Worm (Caenorhabditis elegans): ENCODE results near the gene T28C6.5.

The T28C6.5 gene

ce11 chrIV:8798255-8798654, 23.0 kb upstream of the T28C6.5 start, which contains the start of gene clec-182:
TSS of gene clec-182 (minus strand) at chrIV:8798355.
- TF ChIP-seq dve-1 (tag; optimal IDR thresholded peaks at IDR 0.05): no peak
- no peak for TF ChIP-seq ceh-48 (tag; optimal IDR thresholded peaks at IDR 0.05)
- TF ChIP-seq ceh-22 (tag; optimal IDR thresholded peaks at IDR 0.05): no peak
- TF ChIP-seq sox-4 (tag; optimal IDR thresholded peaks at IDR 0.05): no peak
- TF ChIP-seq pqm-1 (tag; optimal IDR thresholded peaks at IDR 0.05): no peak
- TF ChIP-seq pha-4 (tag; optimal IDR thresholded peaks at IDR 0.05): no peak
- no peak for TF ChIP-seq ceh-2 (tag; optimal IDR thresholded peaks at IDR 0.05)
- no peak for TF ChIP-seq C08G9.2 (tag; optimal IDR thresholded peaks at IDR 0.05)
- TF ChIP-seq unc-86 (tag; optimal IDR thresholded peaks at IDR 0.05): no peak
- TF ChIP-seq syd-9 (tag; optimal IDR thresholded peaks at IDR 0.05): no peak
- no peak for TF ChIP-seq K02D7.2 (tag; optimal IDR thresholded peaks at IDR 0.05)
- TF ChIP-seq ceh-31 (tag; optimal IDR thresholded peaks at IDR 0.05): no peak
- TF ChIP-seq zip-5 (tag; optimal IDR thresholded peaks at IDR 0.05): no peak
- TF ChIP-seq npax-4 (tag; optimal IDR thresholded peaks at IDR 0.05): no peak

- no peak for TF ChIP-seq che-1 (tag; optimal IDR thresholded peaks at IDR 0.05)
- no peak for TF ChIP-seq syd-9 (tag; optimal IDR thresholded peaks at IDR 0.05)
- TF ChIP-seq hlh-8 (tag; optimal IDR thresholded peaks at IDR 0.05): no peak
- no peak for TF ChIP-seq rnt-1 (tag; optimal IDR thresholded peaks at IDR 0.05)
- no peak for TF ChIP-seq sdc-2 (tag; optimal IDR thresholded peaks at IDR 0.05)
- no peak for TF ChIP-seq tbx-7 (tag; optimal IDR thresholded peaks at IDR 0.05)
- TF ChIP-seq ahr-1 (tag; optimal IDR thresholded peaks at IDR 0.05): no peak
- no peak for TF ChIP-seq tbx-2 (tag; optimal IDR thresholded peaks at IDR 0.05)
- no peak for TF ChIP-seq ceh-22 (tag; optimal IDR thresholded peaks at IDR 0.05)
- TF ChIP-seq pat-9 (tag; optimal IDR thresholded peaks at IDR 0.05): no peak
- no peak for TF ChIP-seq fkh-10 (GFP tag; optimal IDR thresholded peaks at IDR 0.05)
- no peak for TF ChIP-seq mec-3 (tag; optimal IDR thresholded peaks at IDR 0.05; ENCODE audit: borderline replicate concordance)
- no peak for TF ChIP-seq C08G9.2 (tag; optimal IDR thresholded peaks at IDR 0.05)
- TF ChIP-seq ceh-30 (tag; optimal IDR thresholded peaks at IDR 0.05): no peak
Observed at ce11 chrIV:8807327-8807726, 13.9 kb upstream of the T28C6.5 start.

ce11 chrIV:8813614-8814013, 7.6 kb upstream of the T28C6.5 start, which contains the start of gene exc-5:
TSS of gene exc-5 (minus strand) at chrIV:8813670.
- TF ChIP-seq pros-1 (tag; optimal IDR thresholded peaks at IDR 0.05): no peak
- no peak for TF ChIP-seq sox-2 (GFP tag; IDR thresholded peaks at IDR 0.05)
- TF ChIP-seq mec-3 (tag; optimal IDR thresholded peaks at IDR 0.05; ENCODE audit: borderline replicate concordance): no peak
- no peak for TF ChIP-seq ceh-22 (tag; optimal IDR thresholded peaks at IDR 0.05)
- TF ChIP-seq hlh-30 (tag; optimal IDR thresholded peaks at IDR 0.05; ENCODE audit: insufficient read depth): no peak
- TF ChIP-seq unc-55 (GFP tag; optimal IDR thresholded peaks at IDR 0.05): peak; percentile 75
- no peak for TF ChIP-seq ceh-34 (tag; optimal IDR thresholded peaks at IDR 0.05)

ce11 chrIV:8815162-8815561, 6.1 kb upstream of the T28C6.5 start:
- TF ChIP-seq ceh-9 (tag; optimal IDR thresholded peaks at IDR 0.05) (no peak), rnt-1 (tag; optimal IDR thresholded peaks at IDR 0.05) (no peak), K02D7.2 (tag; optimal IDR thresholded peaks at IDR 0.05) (no peak), fax-1 (tag; optimal IDR thresholded peaks at IDR 0.05) (no peak), fkh-10 (GFP tag; optimal IDR thresholded peaks at IDR 0.05) (no peak), tbx-2 (tag; optimal IDR thresholded peaks at IDR 0.05) (no peak), zip-5 (tag; optimal IDR thresholded peaks at IDR 0.05) (no peak), fkh-6 (tag; optimal IDR thresholded peaks at IDR 0.05) (no peak), ceh-18 (tag; optimal IDR thresholded peaks at IDR 0.05) (no peak), lim-6 (tag; optimal IDR thresholded peaks at IDR 0.05) (no peak), ceh-22 (tag; optimal IDR thresholded peaks at IDR 0.05) (no peak), pha-2 (tag; optimal IDR thresholded peaks at IDR 0.05) (no peak)

- no peak for TF ChIP-seq npax-4 (tag; optimal IDR thresholded peaks at IDR 0.05)
- TF ChIP-seq gmeb-2 (tag; optimal IDR thresholded peaks at IDR 0.05): no peak
- TF ChIP-seq tbx-7 (tag; optimal IDR thresholded peaks at IDR 0.05): no peak
- no peak for TF ChIP-seq odd-2 (tag; optimal IDR thresholded peaks at IDR 0.05)
- TF ChIP-seq pros-1 (tag; optimal IDR thresholded peaks at IDR 0.05): no peak
- no peak for TF ChIP-seq F13H6.1 (tag; optimal IDR thresholded peaks at IDR 0.05)
- no peak for TF ChIP-seq ttx-3 (tag; optimal IDR thresholded peaks at IDR 0.05)
- TF ChIP-seq nhr-11 (tag; optimal IDR thresholded peaks at IDR 0.05): no peak
- no peak for TF ChIP-seq hlh-13 (GFP tag; optimal IDR thresholded peaks at IDR 0.05)
- TF ChIP-seq ceh-24 (tag; optimal IDR thresholded peaks at IDR 0.05): no peak
- no peak for TF ChIP-seq K09A11.1 (tag; optimal IDR thresholded peaks at IDR 0.05; ENCODE audit: insufficient read depth)
- no peak for TF ChIP-seq ceh-19 (GFP tag; optimal IDR thresholded peaks at IDR 0.05)
- TF ChIP-seq hlh-30 (tag; optimal IDR thresholded peaks at IDR 0.05; ENCODE audit: insufficient read depth): no peak
Observed at ce11 chrIV:8816029-8816428, 5.2 kb upstream of the T28C6.5 start, which contains the start of gene grsp-2. TSS of gene grsp-2 (plus strand) at chrIV:8816329.

Measured in whole organism, late embryonic.